Fruit fly (Drosophila melanogaster) whole organism, embryonic: ENCODE measurements around the gene CG5080.

ENCODE experiments used
- CG10959 ChIP-seq: fragments of 200-800 bp; sonication (Bioruptor generic); IDR thresholded peaks from 2 replicates; pipeline ENCODE4 v1.3.6; 2022; ENCODE audit warnings: missing biosample characterization, missing genetic modification characterization
- CG17328 ChIP-seq: fragments of 200-800 bp; sonication (Bioruptor generic); IDR thresholded peaks from 2 replicates; pipeline ENCODE4 v1.3.6; 2022; ENCODE audit warnings: missing biosample characterization, missing genetic modification characterization
- CG2129 ChIP-seq: fragments of 200-800 bp; sonication (Bioruptor generic); IDR thresholded peaks from 2 replicates; pipeline ENCODE4 v1.3.6; 2022; ENCODE audit warnings: missing biosample characterization, missing genetic modification characterization; ENCODE audit not compliant: partially characterized antibody
- CG2678 ChIP-seq: fragments of 200-800 bp; sonication (Bioruptor generic); optimal IDR thresholded peaks from 3 replicates; lab custom pipeline; 2019; ENCODE audit warnings: missing biosample characterization, mild to moderate bottlenecking, missing genetic modification characterization, moderate library complexity
- Hand ChIP-seq: fragments of 200-800 bp; sonication (Bioruptor generic); optimal IDR thresholded peaks from 2 replicates; lab custom pipeline; 2017; ENCODE audit warnings: mild to moderate bottlenecking, missing biosample characterization, missing genetic modification reagents, missing genetic modification characterization
- Meics ChIP-seq: fragments of 200-800 bp; sonication (Bioruptor generic); optimal IDR thresholded peaks from 2 replicates; lab custom pipeline; 2017; ENCODE audit warnings: missing biosample characterization, mild to moderate bottlenecking, missing genetic modification characterization
- amos ChIP-seq: fragments of 200-800 bp; sonication (Bioruptor generic); IDR thresholded peaks from 2 replicates; pipeline ENCODE4 v1.3.6; 2022; ENCODE audit warnings: missing biosample characterization, missing genetic modification characterization; ENCODE audit not compliant: partially characterized antibody
- chn ChIP-seq: fragments of 200-800 bp; sonication (Bioruptor generic); optimal IDR thresholded peaks from 2 replicates; lab custom pipeline; 2016; ENCODE audit warnings: missing biosample characterization, missing genetic modification characterization
- ems ChIP-seq: fragments of 200-800 bp; sonication (Bioruptor generic); optimal IDR thresholded peaks from 3 replicates; lab custom pipeline; 2016; ENCODE audit warnings: missing biosample characterization, missing genetic modification characterization
- hkb ChIP-seq, 2 experiments: fragments of 200-800 bp in 1 of 2; fragments of >200 bp in 1 of 2; sonication (Bioruptor generic) in 1 of 2; IDR thresholded peaks in 1 of 2; optimal IDR thresholded peaks in 1 of 2; 2 replicates each; pipeline versions ENCODE4 v1.3.6 to Lab custom; 2017 to 2022; ENCODE audit warnings: missing biosample characterization in 1 of 2, missing genetic modification characterization in 1 of 2
- lola ChIP-seq, 3 experiments: fragments of >200 bp in 2 of 3; fragments of 200-800 bp in 1 of 3; sonication (Bioruptor generic) in 1 of 3; optimal IDR thresholded peaks; 2 replicates each; lab custom pipeline; 2017 to 2019; ENCODE audit warnings: missing biosample characterization in 3 of 3, missing genetic modification characterization in 3 of 3, mild to moderate bottlenecking in 1 of 3, moderate library complexity in 1 of 3
- nmo ChIP-seq: fragments of 200-800 bp; sonication (Bioruptor generic); optimal IDR thresholded peaks from 2 replicates; lab custom pipeline; 2018; ENCODE audit warnings: missing biosample characterization, mild to moderate bottlenecking, missing genetic modification characterization, moderate library complexity
- salm ChIP-seq: fragments of 200-800 bp; sonication (Bioruptor generic); optimal IDR thresholded peaks from 2 replicates; lab custom pipeline; 2018; ENCODE audit warnings: missing biosample characterization, mild to moderate bottlenecking, missing genetic modification characterization

DNA sequence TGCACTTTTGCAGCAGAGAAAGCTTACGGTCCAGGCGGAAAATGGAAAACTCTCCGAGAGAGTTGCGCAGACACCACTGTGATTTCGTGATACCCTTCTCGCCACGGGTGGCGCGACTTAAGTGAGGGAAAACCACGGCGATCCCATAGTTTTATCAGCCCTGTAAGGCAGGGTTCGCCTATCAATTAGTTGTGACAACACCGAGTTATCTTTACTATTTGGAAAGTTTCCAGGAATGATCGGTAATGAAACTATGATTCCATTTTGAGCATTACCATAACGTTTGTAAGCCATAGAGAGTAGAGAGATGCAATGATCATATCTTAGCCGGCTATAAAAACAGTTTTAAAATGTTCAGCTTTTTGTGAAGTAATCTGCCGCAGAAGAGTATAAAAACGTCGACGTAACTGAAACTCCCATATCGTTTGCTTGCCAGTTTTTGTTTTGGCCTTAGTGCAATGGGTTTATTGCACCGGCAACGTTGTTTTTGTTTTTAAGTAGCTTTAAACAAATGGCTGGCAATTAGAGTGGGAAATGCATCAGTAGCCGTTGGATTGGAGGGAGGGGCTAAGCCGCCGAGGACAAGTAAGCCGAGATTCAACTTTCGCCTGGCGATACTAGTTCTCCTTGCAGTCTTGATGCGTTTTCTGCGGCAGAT lies 7.0 kb downstream of the CG5080 start:
- no peak for TF ChIP-seq hkb (optimal IDR thresholded peaks at IDR 0.05; lab: Kevin White, UChicago)
- no peak for TF ChIP-seq hkb (GFP tag; IDR thresholded peaks at IDR 0.05; lab: Robert Waterston, UW)
- TF ChIP-seq CG2678 (tag; lab: Kevin White, UChicago) = no peak
- no peak for TF ChIP-seq Hand (GFP tag; lab: Kevin White, UChicago)
- no peak for TF ChIP-seq lola (GFP tag; optimal IDR thresholded peaks at IDR 0.05; lab: Kevin White, UChicago)
- TF ChIP-seq CG2129 = no peak
- no peak for TF ChIP-seq amos (GFP tag; lab: Robert Waterston, UW)
- TF ChIP-seq nmo (GFP tag; lab: Kevin White, UChicago) = no peak
- no peak for TF ChIP-seq chn
- no peak for TF ChIP-seq ems (GFP tag; lab: Kevin White, UChicago)
- no peak for TF ChIP-seq CG17328 (GFP tag; lab: Robert Waterston, UW)
- TF ChIP-seq Meics (GFP tag; lab: Kevin White, UChicago) = no peak
- no peak for TF ChIP-seq CG10959 (GFP tag; lab: Robert Waterston, UW)
- no peak for TF ChIP-seq salm
